Worm (Caenorhabditis elegans) whole organism, L2 larva: ENCODE data around the gene set-4.

ENCODE experiments used
- C34F6.9 ChIP-seq: fragments of 150-350 bp; optimal IDR thresholded peaks from 2 replicates; lab custom pipeline; 2014; ENCODE audit warnings: missing biosample characterization, missing genetic modification characterization
- F13H6.1 ChIP-seq: sonication (generic microtip); optimal IDR thresholded peaks from 2 replicates; lab custom pipeline; 2016; ENCODE audit warnings: missing genetic modification characterization, missing compliant biosample characterization
- R02D3.7 ChIP-seq: fragments of 150-350 bp; optimal IDR thresholded peaks from 2 replicates; lab custom pipeline; 2014; ENCODE audit warnings: missing biosample characterization, missing genetic modification characterization
- Y55F3AM.14 ChIP-seq: fragments of 200-800 bp; sonication (Bioruptor generic); optimal IDR thresholded peaks from 2 replicates; lab custom pipeline; 2018; ENCODE audit warnings: mild to moderate bottlenecking, missing genetic modification characterization, missing compliant biosample characterization
- ZK546.5 ChIP-seq: sonication (generic microtip); optimal IDR thresholded peaks from 2 replicates; lab custom pipeline; 2017; ENCODE audit warnings: missing biosample characterization, missing genetic modification characterization
- alr-1 ChIP-seq: fragments of 150-350 bp; optimal IDR thresholded peaks from 2 replicates; lab custom pipeline; 2014; ENCODE audit warnings: missing biosample characterization, missing genetic modification characterization
- ama-1 ChIP-seq: fragments of 150-350 bp; optimal IDR thresholded peaks from 2 replicates; lab custom pipeline; 2018; ENCODE audit warnings: inconsistent platforms
- blmp-1 ChIP-seq: sonication (generic microtip); optimal IDR thresholded peaks from 2 replicates; lab custom pipeline; 2017; ENCODE audit warnings: missing genetic modification characterization, mild to moderate bottlenecking, missing compliant biosample characterization, antibody characterized with exemption, moderate library complexity; ENCODE audit not compliant: insufficient read depth
- ceh-16 ChIP-seq: fragments of 150-350 bp; optimal IDR thresholded peaks from 2 replicates; lab custom pipeline; 2014; ENCODE audit warnings: missing biosample characterization, missing genetic modification characterization
- ceh-82 ChIP-seq: fragments of 150-350 bp; optimal IDR thresholded peaks from 2 replicates; lab custom pipeline; 2014; ENCODE audit warnings: missing biosample characterization, missing genetic modification characterization
- dmd-4 ChIP-seq: sonication (generic microtip); optimal IDR thresholded peaks from 2 replicates; lab custom pipeline; 2017; ENCODE audit warnings: missing biosample characterization, missing genetic modification characterization
- egl-27 ChIP-seq: sonication (generic microtip); optimal IDR thresholded peaks from 3 replicates; lab custom pipeline; 2017; ENCODE audit warnings: missing biosample characterization, missing genetic modification reagents, missing genetic modification characterization
- elt-3 ChIP-seq: sonication (generic microtip); optimal IDR thresholded peaks from 2 replicates; lab custom pipeline; 2017; ENCODE audit warnings: missing biosample characterization, missing genetic modification characterization
- fos-1 ChIP-seq: fragments of 150-350 bp; optimal IDR thresholded peaks from 2 replicates; lab custom pipeline; 2014; ENCODE audit warnings: missing biosample characterization, missing genetic modification characterization
- gmeb-1 ChIP-seq: fragments of 150-350 bp; optimal IDR thresholded peaks from 2 replicates; lab custom pipeline; 2014; ENCODE audit warnings: missing biosample characterization, missing genetic modification characterization
- lin-11 ChIP-seq: fragments of 150-350 bp; sonication (generic microtip); optimal IDR thresholded peaks from 2 replicates; lab custom pipeline; 2014; ENCODE audit warnings: missing biosample characterization, missing genetic modification characterization, inconsistent platforms, mixed read lengths
- lin-13 ChIP-seq: fragments of 150-350 bp; optimal IDR thresholded peaks from 2 replicates; lab custom pipeline; 2014; ENCODE audit warnings: missing biosample characterization, missing genetic modification reagents, missing genetic modification characterization
- lin-39 ChIP-seq: fragments of 150-350 bp; optimal IDR thresholded peaks from 2 replicates; lab custom pipeline; 2014; ENCODE audit warnings: missing biosample characterization, missing genetic modification reagents, missing genetic modification characterization
- lsy-2 ChIP-seq, 2 experiments: fragments of 150-350 bp in 1 of 2; sonication (generic microtip) in 1 of 2; optimal IDR thresholded peaks; 2 replicates each; lab custom pipeline; 2014 to 2017; ENCODE audit warnings: missing biosample characterization in 2 of 2, missing genetic modification characterization in 2 of 2
- mab-5 ChIP-seq: fragments of 150-350 bp; optimal IDR thresholded peaks from 2 replicates; lab custom pipeline; 2014; ENCODE audit warnings: missing biosample characterization, missing genetic modification characterization
- mbf-1 ChIP-seq: sonication (generic microtip); optimal IDR thresholded peaks from 2 replicates; lab custom pipeline; 2017; ENCODE audit warnings: missing biosample characterization, missing genetic modification characterization
- mdl-1 ChIP-seq, 2 experiments: fragments of 150-350 bp in 1 of 2; sonication (generic microtip) in 1 of 2; optimal IDR thresholded peaks; 2 replicates each; lab custom pipeline; 2017; ENCODE audit warnings: missing biosample characterization in 2 of 2, missing genetic modification characterization in 2 of 2
- nhr-10 ChIP-seq: sonication (generic microtip); optimal IDR thresholded peaks from 2 replicates; lab custom pipeline; 2017; ENCODE audit warnings: missing biosample characterization, missing genetic modification characterization
- nhr-11 ChIP-seq: fragments of 150-350 bp; optimal IDR thresholded peaks from 2 replicates; lab custom pipeline; 2014; ENCODE audit warnings: missing biosample characterization, missing genetic modification characterization
- nhr-12 ChIP-seq: fragments of 150-350 bp; optimal IDR thresholded peaks from 2 replicates; lab custom pipeline; 2014; ENCODE audit warnings: missing biosample characterization, missing genetic modification characterization
- nhr-129 ChIP-seq: fragments of 150-350 bp; optimal IDR thresholded peaks from 2 replicates; lab custom pipeline; 2014; ENCODE audit warnings: missing biosample characterization, missing genetic modification characterization
- nhr-21 ChIP-seq: fragments of 150-350 bp; optimal IDR thresholded peaks from 2 replicates; lab custom pipeline; 2014; ENCODE audit warnings: missing biosample characterization, missing genetic modification characterization
- nhr-23 ChIP-seq: fragments of 150-350 bp; optimal IDR thresholded peaks from 2 replicates; lab custom pipeline; 2014; ENCODE audit warnings: missing biosample characterization, missing genetic modification reagents, missing genetic modification characterization
- nhr-237 ChIP-seq: fragments of 150-350 bp; optimal IDR thresholded peaks from 2 replicates; lab custom pipeline; 2014; ENCODE audit warnings: missing biosample characterization, missing genetic modification characterization
- nhr-25 ChIP-seq: fragments of 150-350 bp; sonication (generic microtip); optimal IDR thresholded peaks from 3 replicates; lab custom pipeline; 2014; ENCODE audit warnings: missing biosample characterization, missing genetic modification characterization
- nhr-77 ChIP-seq: fragments of 150-350 bp; optimal IDR thresholded peaks from 2 replicates; lab custom pipeline; 2014; ENCODE audit warnings: missing biosample characterization, missing genetic modification characterization
- peb-1 ChIP-seq: fragments of 150-350 bp; optimal IDR thresholded peaks from 2 replicates; lab custom pipeline; 2014; ENCODE audit warnings: missing biosample characterization, missing genetic modification characterization
- sem-4 ChIP-seq: fragments of 150-350 bp; optimal IDR thresholded peaks from 2 replicates; lab custom pipeline; 2014; ENCODE audit warnings: missing biosample characterization, missing genetic modification reagents, missing genetic modification characterization
- skn-1 ChIP-seq: sonication (generic microtip); optimal IDR thresholded peaks from 2 replicates; lab custom pipeline; 2017; ENCODE audit warnings: missing biosample characterization, missing genetic modification characterization
- sma-3 ChIP-seq: sonication (generic microtip); optimal IDR thresholded peaks from 2 replicates; lab custom pipeline; 2016; ENCODE audit warnings: missing genetic modification reagents, missing genetic modification characterization, missing compliant biosample characterization
- sma-9 ChIP-seq, 2 experiments: fragments of 150-350 bp in 1 of 2; sonication (generic microtip) in 1 of 2; optimal IDR thresholded peaks; 2 replicates each; lab custom pipeline; 2014 to 2016; ENCODE audit warnings: missing genetic modification characterization in 2 of 2, mild to moderate bottlenecking in 1 of 2, missing biosample characterization in 1 of 2, missing compliant biosample characterization in 1 of 2, missing genetic modification reagents in 1 of 2, moderate library complexity in 1 of 2
- snpc-4 ChIP-seq: fragments of 150-350 bp; optimal IDR thresholded peaks from 2 replicates; lab custom pipeline; 2014; ENCODE audit warnings: missing biosample characterization, missing genetic modification characterization
- unc-39 ChIP-seq: fragments of 150-350 bp; optimal IDR thresholded peaks from 2 replicates; lab custom pipeline; 2014; ENCODE audit warnings: missing biosample characterization, missing genetic modification characterization
- unc-55 ChIP-seq: fragments of 150-350 bp; sonication (generic microtip); optimal IDR thresholded peaks from 3 replicates; lab custom pipeline; 2014; ENCODE audit warnings: missing biosample characterization, missing genetic modification reagents, missing genetic modification characterization
- unc-62 ChIP-seq: fragments of 150-350 bp; optimal IDR thresholded peaks from 2 replicates; lab custom pipeline; 2014; ENCODE audit warnings: missing biosample characterization, missing genetic modification reagents, missing genetic modification characterization
- zag-1 ChIP-seq: fragments of 150-350 bp; optimal IDR thresholded peaks from 2 replicates; lab custom pipeline; 2014; ENCODE audit warnings: missing biosample characterization, missing genetic modification characterization
- ztf-1 ChIP-seq: fragments of 200-800 bp; sonication (Bioruptor generic); conservative IDR thresholded peaks from 2 replicates; pipeline ENCODE4 v1.3.6; 2022; ENCODE audit warnings: missing genetic modification characterization, missing compliant biosample characterization
- ztf-11 ChIP-seq: sonication (generic microtip); optimal IDR thresholded peaks from 2 replicates; lab custom pipeline; 2017; ENCODE audit warnings: missing biosample characterization, missing genetic modification characterization
- ztf-4 ChIP-seq: fragments of 150-350 bp; optimal IDR thresholded peaks from 2 replicates; lab custom pipeline; 2014; ENCODE audit warnings: missing biosample characterization, missing genetic modification characterization

set-4 gene

ce11 chrII:6355396-6356346 lies 24.5 kb upstream of the set-4 start, which contains the start of gene C32D5.11 (continued):
- TF ChIP-seq snpc-4 (tag; lab: Kevin White, UChicago): peak; percentile 56
- TF ChIP-seq C34F6.9 (tag; lab: Kevin White, UChicago): peak; percentile 90
- peak; percentile 72 for TF ChIP-seq sma-9 (GFP tag; optimal IDR thresholded peaks at IDR 0.05; lab: Kevin White, UChicago)
- TF ChIP-seq sma-9 (tag; optimal IDR thresholded peaks at IDR 0.05; lab: Kevin White, UChicago): no peak
- no peak for TF ChIP-seq mdl-1 (tag; optimal IDR thresholded peaks at IDR 0.05; lab: Kevin White, UChicago)

ce11 chrII:6351887-6352286 lies 20.7 kb upstream of the set-4 start, which contains the start of gene C32D5.10:
TSS of gene C32D5.10 (minus strand) at chrII:6351987.
- TF ChIP-seq lsy-2 (tag; optimal IDR thresholded peaks at IDR 0.05; lab: Kevin White, UChicago) (no peak), nhr-25 (tag; lab: Kevin White, UChicago) (peak; percentile 28)

ce11 chrII:6349968-6350367 lies 18.8 kb upstream of the set-4 start:
- TF ChIP-seq alr-1 (tag; lab: Kevin White, UChicago) (no peak), nhr-77 (no peak), blmp-1 (no peak)

- TF ChIP-seq ama-1 (lab: Kevin White, UChicago) (peak; percentile 99), nhr-23 (tag; lab: Kevin White, UChicago) (no peak), lin-39 (tag; lab: Kevin White, UChicago) (no peak), ceh-82 (tag; lab: Kevin White, UChicago) (peak; percentile 44), unc-62 (peak; percentile 64), zag-1 (tag; lab: Kevin White, UChicago) (peak; percentile 58), nhr-129 (peak; percentile 95), nhr-21 (peak; percentile 92), unc-55 (peak; percentile 89), mbf-1 (no peak), ztf-1 (GFP tag; lab: Robert Waterston, UW) (no peak), R02D3.7 (tag; lab: Kevin White, UChicago) (no peak), elt-3 (no peak), nhr-11 (tag; lab: Kevin White, UChicago) (no peak), sem-4 (peak; percentile 87), dmd-4 (tag; lab: Kevin White, UChicago) (no peak), ceh-16 (tag; lab: Kevin White, UChicago) (peak; percentile 84), nhr-237 (tag; lab: Kevin White, UChicago) (peak; percentile 61), nhr-12 (no peak), peb-1 (no peak), lsy-2 (tag; optimal IDR thresholded peaks at IDR 0.05; lab: Kevin White, UChicago) (peak; percentile 72 to 92), snpc-4 (tag; lab: Kevin White, UChicago) (peak; percentile 47), lin-13 (GFP tag; lab: Kevin White, UChicago) (peak; percentile 83), mdl-1 (tag; optimal IDR thresholded peaks at IDR 0.05; lab: Kevin White, UChicago) (peak; percentile 56 to 87), sma-9 (GFP tag; optimal IDR thresholded peaks at IDR 0.05; lab: Kevin White, UChicago) (peak; percentile 96), sma-9 (tag; optimal IDR thresholded peaks at IDR 0.05; lab: Kevin White, UChicago) (no peak), ZK546.5 (no peak), nhr-77 (no peak), ztf-11 (tag; lab: Kevin White, UChicago) (no peak), skn-1 (no peak), Y55F3AM.14 (peak; percentile 56), gmeb-1 (tag; lab: Kevin White, UChicago) (peak; percentile 83), unc-39 (tag; lab: Kevin White, UChicago) (no peak), ztf-4 (tag; lab: Kevin White, UChicago) (peak; percentile 89), nhr-25 (tag; lab: Kevin White, UChicago) (peak; percentile 96), lin-11 (peak; percentile 82), C34F6.9 (tag; lab: Kevin White, UChicago) (peak; percentile 98), nhr-10 (peak; percentile 56), blmp-1 (peak; percentile 90), sma-3 (GFP tag; lab: Kevin White, UChicago) (peak; percentile 95), F13H6.1 (tag; lab: Kevin White, UChicago) (peak; percentile 95), egl-27 (tag; lab: Kevin White, UChicago) (peak; percentile 84), alr-1 (tag; lab: Kevin White, UChicago) (no peak), fos-1 (tag; lab: Kevin White, UChicago) (peak; percentile 92), mab-5 (tag; lab: Kevin White, UChicago) (peak; percentile 90)
Observed at ce11 chrII:6348360-6348759, 17.2 kb upstream of the set-4 start.
